Fruit fly (Drosophila melanogaster) whole organism, prepupa: ENCODE measurements around the gene ND-24L.

Experiments used
- Blimp-1 ChIP-seq: fragments of 200-800 bp; sonication (Bioruptor generic); optimal IDR thresholded peaks from 3 replicates; lab custom pipeline; 2017; ENCODE audit warnings: missing biosample characterization, missing genetic modification characterization, mild to moderate bottlenecking, moderate library complexity, missing genetic modification reagents
- CG10631 ChIP-seq: fragments of 200-800 bp; sonication (Bioruptor generic); optimal IDR thresholded peaks from 2 replicates; lab custom pipeline; 2016; ENCODE audit warnings: missing biosample characterization, missing genetic modification characterization
- CG11294 ChIP-seq: fragments of 200-800 bp; sonication (Bioruptor generic); IDR thresholded peaks from 2 replicates; pipeline ENCODE4 v1.3.6; 2022; ENCODE audit warnings: missing biosample characterization, missing genetic modification characterization
- CG11762 ChIP-seq: fragments of 200-800 bp; sonication (Bioruptor generic); optimal IDR thresholded peaks from 3 replicates; lab custom pipeline; 2016; ENCODE audit warnings: missing biosample characterization, missing genetic modification characterization; ENCODE audit not compliant: insufficient read depth
- CG15336 ChIP-seq: fragments of 200-800 bp; sonication (Bioruptor generic); IDR thresholded peaks from 2 replicates; pipeline ENCODE4 v1.3.6; 2022; ENCODE audit warnings: missing biosample characterization, missing genetic modification characterization
- CG1621 ChIP-seq: fragments of 200-800 bp; sonication (Bioruptor generic); optimal IDR thresholded peaks from 3 replicates; lab custom pipeline; 2018; ENCODE audit warnings: missing biosample characterization, mild to moderate bottlenecking, missing genetic modification characterization
- CG16779 ChIP-seq: fragments of 200-800 bp; sonication (Bioruptor generic); optimal IDR thresholded peaks from 3 replicates; lab custom pipeline; 2017; ENCODE audit warnings: missing biosample characterization, mild to moderate bottlenecking, missing genetic modification characterization
- CG3032 ChIP-seq: fragments of 200-800 bp; optimal IDR thresholded peaks from 2 replicates; lab custom pipeline; 2019; ENCODE audit warnings: missing biosample characterization, mild to moderate bottlenecking, missing genetic modification characterization, moderate library complexity
- CG31627 ChIP-seq: fragments of 200-800 bp; sonication (Bioruptor generic); optimal IDR thresholded peaks from 3 replicates; lab custom pipeline; 2016; ENCODE audit warnings: missing biosample characterization, missing genetic modification characterization
- CG3919 ChIP-seq: fragments of 200-800 bp; sonication (Bioruptor generic); optimal IDR thresholded peaks from 3 replicates; lab custom pipeline; 2016; ENCODE audit warnings: missing biosample characterization, missing genetic modification characterization
- CG4318 ChIP-seq: fragments of 200-800 bp; sonication (Bioruptor generic); optimal IDR thresholded peaks from 3 replicates; lab custom pipeline; 2017; ENCODE audit warnings: missing biosample characterization, mild to moderate bottlenecking, missing genetic modification characterization
- CG6163 ChIP-seq: fragments of 200-800 bp; sonication (Bioruptor generic); IDR thresholded peaks from 3 replicates; pipeline ENCODE4 v1.3.6; 2022; ENCODE audit warnings: missing biosample characterization, missing genetic modification characterization
- CG6276 ChIP-seq: fragments of 200-800 bp; sonication (Bioruptor generic); optimal IDR thresholded peaks from 2 replicates; lab custom pipeline; 2017; ENCODE audit warnings: missing biosample characterization, mild to moderate bottlenecking, missing genetic modification characterization
- CG8119 ChIP-seq: fragments of 200-800 bp; sonication (Bioruptor generic); IDR thresholded peaks from 3 replicates; pipeline ENCODE4 v1.3.6; 2022; ENCODE audit warnings: missing biosample characterization, missing genetic modification characterization
- CG8319 ChIP-seq: fragments of 200-800 bp; sonication (Bioruptor generic); optimal IDR thresholded peaks from 3 replicates; lab custom pipeline; 2016; ENCODE audit warnings: missing biosample characterization, missing genetic modification characterization
- Eip75B ChIP-seq: fragments of 200-800 bp; sonication (Bioruptor generic); optimal IDR thresholded peaks from 3 replicates; lab custom pipeline; 2016; ENCODE audit warnings: missing biosample characterization, missing genetic modification characterization
- Eip93F ChIP-seq: fragments of 200-800 bp; sonication (Bioruptor generic); optimal IDR thresholded peaks from 2 replicates; lab custom pipeline; 2016; ENCODE audit warnings: missing biosample characterization, mild to moderate bottlenecking, missing genetic modification characterization
- Ets21C ChIP-seq: fragments of 200-800 bp; sonication (Bioruptor generic); optimal IDR thresholded peaks from 3 replicates; lab custom pipeline; 2016; ENCODE audit warnings: missing biosample characterization, missing genetic modification characterization
- Ets96B ChIP-seq: fragments of 200-800 bp; optimal IDR thresholded peaks from 2 replicates; lab custom pipeline; 2019; ENCODE audit warnings: missing biosample characterization, mild to moderate bottlenecking, missing genetic modification characterization, moderate library complexity
- Gug ChIP-seq: fragments of 200-800 bp; sonication (Bioruptor generic); IDR thresholded peaks from 2 replicates; pipeline ENCODE4 v1.3.6; 2022; ENCODE audit warnings: missing biosample characterization, missing genetic modification characterization
- Hr39 ChIP-seq: fragments of 200-800 bp; sonication (Bioruptor generic); optimal IDR thresholded peaks from 2 replicates; lab custom pipeline; 2016; ENCODE audit warnings: missing biosample characterization, missing genetic modification characterization
- Hr4 ChIP-seq: fragments of 200-800 bp; sonication (Bioruptor generic); optimal IDR thresholded peaks from 3 replicates; lab custom pipeline; 2016; ENCODE audit warnings: missing biosample characterization, missing genetic modification characterization
- Met ChIP-seq: fragments of 200-800 bp; sonication (Bioruptor generic); optimal IDR thresholded peaks from 3 replicates; lab custom pipeline; 2016; ENCODE audit warnings: missing biosample characterization, missing genetic modification characterization
- Smox ChIP-seq: fragments of 200-800 bp; sonication (Bioruptor generic); optimal IDR thresholded peaks from 3 replicates; lab custom pipeline; 2016; ENCODE audit warnings: missing biosample characterization, missing genetic modification characterization
- Sox102F ChIP-seq: fragments of 200-800 bp; sonication (Bioruptor generic); optimal IDR thresholded peaks from 2 replicates; lab custom pipeline; 2016; ENCODE audit warnings: missing biosample characterization, mild to moderate bottlenecking, missing genetic modification characterization
- achi ChIP-seq: fragments of 200-800 bp; sonication (Bioruptor generic); optimal IDR thresholded peaks from 3 replicates; lab custom pipeline; 2016; ENCODE audit warnings: missing biosample characterization, missing genetic modification characterization
- cyc ChIP-seq: fragments of 200-800 bp; sonication (Bioruptor generic); optimal IDR thresholded peaks from 3 replicates; lab custom pipeline; 2016; ENCODE audit warnings: missing biosample characterization, missing genetic modification characterization
- dsx ChIP-seq: fragments of 200-800 bp; optimal IDR thresholded peaks from 3 replicates; lab custom pipeline; 2019; ENCODE audit warnings: missing biosample characterization, mild to moderate bottlenecking, missing genetic modification characterization, moderate library complexity; ENCODE audit not compliant: poor library complexity, severe bottlenecking
- esn ChIP-seq: fragments of 200-800 bp; sonication (Bioruptor generic); optimal IDR thresholded peaks from 2 replicates; lab custom pipeline; 2016; ENCODE audit warnings: missing biosample characterization, mild to moderate bottlenecking, missing genetic modification characterization, moderate library complexity
- net ChIP-seq: fragments of 200-800 bp; sonication (Bioruptor generic); optimal IDR thresholded peaks from 3 replicates; lab custom pipeline; 2016; ENCODE audit warnings: missing biosample characterization, missing genetic modification characterization
- salr ChIP-seq, 2 experiments: fragments of 200-800 bp; sonication (Bioruptor generic); optimal IDR thresholded peaks; 3 replicates each; lab custom pipeline; 2016 to 2018; ENCODE audit warnings: missing biosample characterization in 2 of 2, missing genetic modification characterization in 2 of 2, mild to moderate bottlenecking in 1 of 2
- ss ChIP-seq, 2 experiments: fragments of 200-800 bp; sonication (Bioruptor generic); optimal IDR thresholded peaks; 2 replicates in 1 of 2; 3 replicates in 1 of 2; lab custom pipeline; 2017 to 2018; ENCODE audit warnings: mild to moderate bottlenecking in 2 of 2, missing biosample characterization in 2 of 2, missing genetic modification characterization in 2 of 2, moderate library complexity in 1 of 2
- vri ChIP-seq: fragments of 200-800 bp; sonication (Bioruptor generic); optimal IDR thresholded peaks from 3 replicates; lab custom pipeline; 2016; ENCODE audit warnings: missing biosample characterization, mild to moderate bottlenecking, missing genetic modification characterization

Gene ND-24L

DNA sequence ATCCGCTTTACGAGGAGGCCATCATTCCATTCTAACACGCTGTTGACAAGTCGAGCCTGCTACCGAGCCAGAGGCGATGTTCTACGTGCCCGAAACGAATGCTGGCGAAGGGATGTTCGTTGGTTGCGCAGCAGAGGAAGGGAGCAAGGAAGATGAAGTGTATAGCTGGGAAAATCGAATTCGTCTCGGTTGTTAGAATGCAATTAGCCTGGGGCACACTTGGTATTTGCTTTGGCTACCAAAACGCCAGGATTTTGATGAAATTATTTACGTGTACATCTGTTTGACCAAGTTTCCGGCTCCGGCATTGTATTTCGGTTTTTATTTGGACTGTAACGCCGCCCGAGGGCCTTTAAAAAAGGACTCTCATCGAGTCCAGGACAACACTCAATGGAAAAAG, 36.8 kb upstream of the ND-24L start:
- no peak for TF ChIP-seq CG15336
- TF ChIP-seq CG6276 (GFP tag; lab: Kevin White, UChicago): no peak
- no peak for TF ChIP-seq Hr4 (GFP tag; lab: Kevin White, UChicago)
- TF ChIP-seq CG3919 (GFP tag; lab: Kevin White, UChicago): no peak
- no peak for TF ChIP-seq Eip75B (GFP tag; lab: Kevin White, UChicago)
- no peak for TF ChIP-seq CG8119 (GFP tag; lab: Robert Waterston, UW)
- no peak for TF ChIP-seq Ets21C (GFP tag; lab: Kevin White, UChicago)
- no peak for TF ChIP-seq Sox102F (GFP tag; lab: Kevin White, UChicago)
- no peak for TF ChIP-seq ss (GFP tag; optimal IDR thresholded peaks at IDR 0.05; lab: Kevin White, UChicago)
- no peak for TF ChIP-seq salr (GFP tag; optimal IDR thresholded peaks at IDR 0.05; lab: Kevin White, UChicago)
- no peak for TF ChIP-seq achi (GFP tag; lab: Kevin White, UChicago)
- TF ChIP-seq Ets96B (tag; lab: Kevin White, UChicago): no peak
- no peak for TF ChIP-seq CG10631 (GFP tag; lab: Kevin White, UChicago)
- no peak for TF ChIP-seq CG4318 (GFP tag; lab: Kevin White, UChicago)
- TF ChIP-seq Blimp-1 (GFP tag; lab: Kevin White, UChicago): no peak

DNA sequence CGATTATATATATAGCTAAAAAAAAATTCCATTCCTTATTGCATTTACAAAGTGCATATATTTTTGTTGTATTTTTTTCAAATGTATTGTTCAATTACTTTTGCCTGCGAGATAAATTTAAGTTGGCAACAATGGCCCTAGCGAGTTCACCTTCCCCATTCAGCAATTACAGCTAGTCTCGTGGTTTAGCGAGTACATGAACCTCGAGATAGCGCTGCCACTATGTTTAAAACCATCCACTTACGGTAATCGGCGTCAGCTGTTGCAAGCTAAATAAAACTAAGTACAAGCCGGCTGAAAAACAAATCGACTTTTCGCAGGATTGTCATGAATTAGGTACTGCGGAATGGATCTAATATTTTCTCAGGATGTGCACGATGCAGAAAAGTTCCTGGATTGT, 32.2 kb upstream of the ND-24L start:
- TF ChIP-seq Blimp-1 (GFP tag; lab: Kevin White, UChicago) (no peak), CG11762 (no peak), Hr39 (GFP tag; lab: Kevin White, UChicago) (no peak), salr (GFP tag; optimal IDR thresholded peaks at IDR 0.05; lab: Kevin White, UChicago) (no peak), CG8119 (GFP tag; lab: Robert Waterston, UW) (no peak), Eip75B (GFP tag; lab: Kevin White, UChicago) (no peak), CG3032 (tag; lab: Kevin White, UChicago) (no peak), Met (GFP tag; lab: Kevin White, UChicago) (no peak), vri (GFP tag; lab: Kevin White, UChicago) (no peak), Smox (GFP tag; lab: Kevin White, UChicago) (no peak), esn (GFP tag; lab: Kevin White, UChicago) (no peak), net (GFP tag; lab: Kevin White, UChicago) (no peak), CG1621 (tag; lab: Kevin White, UChicago) (no peak), CG8319 (no peak), CG10631 (GFP tag; lab: Kevin White, UChicago) (no peak), CG16779 (tag; lab: Kevin White, UChicago) (no peak)

DNA sequence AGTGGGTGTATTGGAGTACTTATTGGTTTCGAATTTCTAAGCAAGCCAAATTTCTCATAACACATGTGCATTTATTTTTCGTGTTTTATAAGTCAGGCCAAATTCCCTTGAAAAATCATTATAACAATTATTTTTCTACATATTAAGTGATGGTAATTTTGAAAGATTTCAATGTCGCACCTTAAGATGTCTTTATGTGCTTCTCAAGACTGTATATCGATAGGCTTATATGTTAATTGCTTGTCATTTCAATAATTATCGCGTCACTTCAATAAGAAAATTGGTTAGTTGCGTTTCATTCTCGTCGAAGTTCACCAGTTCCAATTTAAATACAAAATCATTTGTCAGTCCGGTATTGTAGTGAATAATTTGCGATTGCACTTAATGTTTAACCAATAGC, 30.9 kb upstream of the ND-24L start, which contains the start of gene CG7692:
Gene CG7692, plus strand, starts transcription at position 301 of the 400 bp plus-strand sequence.
- TF ChIP-seq salr (GFP tag; optimal IDR thresholded peaks at IDR 0.05; lab: Kevin White, UChicago) (no peak), net (GFP tag; lab: Kevin White, UChicago) (no peak), CG10631 (GFP tag; lab: Kevin White, UChicago) (no peak)

DNA sequence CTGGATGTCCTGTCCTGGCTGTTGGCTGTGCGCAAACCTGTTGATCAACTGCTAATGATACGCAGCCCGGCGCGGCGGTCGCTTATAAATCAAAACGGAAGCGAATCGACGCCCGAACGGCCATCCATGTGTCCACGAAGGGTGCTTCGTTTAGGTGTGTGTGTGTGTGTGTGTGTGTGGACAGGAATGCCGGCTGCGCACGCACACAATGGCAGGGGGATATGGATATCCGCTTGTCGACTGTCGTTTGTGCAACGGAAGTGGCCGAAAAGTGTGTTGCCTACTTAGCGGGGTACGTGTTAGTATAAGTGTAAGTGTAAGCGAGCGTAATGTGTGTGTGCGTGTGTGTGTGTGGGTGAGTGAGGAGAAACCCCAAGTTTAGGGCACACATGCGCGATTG, 29.0 kb upstream of the ND-24L start, which contains the start of gene Mip:
Gene Mip, minus strand, starts transcription at position 63 of the 400 bp plus-strand sequence.
- TF ChIP-seq CG31627: no peak
- no peak for TF ChIP-seq cyc (GFP tag; lab: Kevin White, UChicago)
- TF ChIP-seq CG11294: no peak
- TF ChIP-seq salr (GFP tag; optimal IDR thresholded peaks at IDR 0.05; lab: Kevin White, UChicago): no peak

DNA sequence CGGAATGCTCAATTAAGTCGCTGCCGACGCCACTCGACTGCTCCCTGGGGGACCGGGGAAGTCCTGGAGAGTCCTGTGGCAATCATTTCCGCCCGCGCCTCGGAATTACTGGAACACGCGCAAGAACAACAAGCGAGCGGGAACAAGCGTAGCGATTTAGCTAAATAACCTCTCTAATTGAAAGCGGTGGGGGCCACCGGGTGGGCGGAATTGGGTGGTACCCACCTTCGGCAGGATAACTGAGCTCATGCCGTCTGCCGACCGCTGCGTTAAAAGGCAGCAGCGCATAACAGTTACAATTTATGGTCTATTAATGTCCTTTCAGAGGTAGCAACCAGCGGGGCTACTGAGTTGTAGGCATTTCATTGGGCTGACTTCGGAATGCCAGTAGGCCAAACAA, 25.8 kb upstream of the ND-24L start:
- TF ChIP-seq CG6276 (GFP tag; lab: Kevin White, UChicago) (no peak), CG6163 (GFP tag; lab: Robert Waterston, UW) (no peak), dsx (GFP tag; lab: Kevin White, UChicago) (no peak), Gug (no peak), net (GFP tag; lab: Kevin White, UChicago) (no peak), Eip93F (GFP tag; lab: Kevin White, UChicago) (no peak)
